Worm (Caenorhabditis elegans): ENCODE measurements around the gene srd-45.

DNA sequence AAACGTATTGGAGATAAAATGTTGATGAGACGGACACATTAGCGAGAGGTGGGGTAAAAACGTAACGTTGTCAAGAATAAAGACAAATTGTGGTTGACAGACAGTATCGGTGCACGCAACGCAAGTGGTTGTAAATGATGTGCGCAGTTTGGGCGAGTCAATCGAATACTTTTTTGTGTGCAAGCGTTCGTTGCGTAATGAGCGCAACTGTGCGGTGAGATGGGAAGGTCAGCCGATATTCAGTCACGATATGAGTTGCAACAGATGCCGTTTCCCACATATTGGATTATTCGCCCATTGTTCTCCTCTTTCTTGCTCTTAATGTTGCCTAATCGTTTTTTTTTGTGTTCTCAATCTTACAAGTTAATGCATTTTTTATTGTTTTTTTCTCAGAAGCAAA is 8.0 kb upstream of the srd-45 start, which contains the start of gene ceh-40:
- TF ChIP-seq ceh-36 (tag; optimal IDR thresholded peaks at IDR 0.05) (no peak), ets-7 (tag; optimal IDR thresholded peaks at IDR 0.05) (no peak), aly-1 (tag; optimal IDR thresholded peaks at IDR 0.05) (no peak), hmg-4 (GFP tag; optimal IDR thresholded peaks at IDR 0.05) (no peak), tra-4 (tag; optimal IDR thresholded peaks at IDR 0.05) (no peak)

All from whole organism, early embryonic.